Fruit fly (Drosophila melanogaster) whole organism, embryonic: ENCODE results near the gene CG17329.
A peak's percentile ranks its signal among the peaks of the same experiment; 100 is the strongest.

Experiments used
- Abd-B ChIP-seq: fragments of 200-800 bp; sonication (Bioruptor generic); optimal IDR thresholded peaks from 2 replicates; lab custom pipeline; 2018; ENCODE audit warnings: missing biosample characterization, mild to moderate bottlenecking, missing genetic modification characterization, moderate library complexity
- Aef1 ChIP-seq: fragments of 200-800 bp; sonication (Bioruptor generic); IDR thresholded peaks from 3 replicates; pipeline ENCODE4 v1.3.6; 2022; ENCODE audit warnings: missing biosample characterization, missing genetic modification characterization
- B-H2 ChIP-seq: fragments of 200-800 bp; sonication (Bioruptor generic); optimal IDR thresholded peaks from 2 replicates; lab custom pipeline; 2018; ENCODE audit warnings: missing biosample characterization, mild to moderate bottlenecking, missing genetic modification characterization
- CG10147 ChIP-seq: fragments of 200-800 bp; sonication (Bioruptor generic); optimal IDR thresholded peaks from 2 replicates; lab custom pipeline; 2019; ENCODE audit warnings: missing biosample characterization, mild to moderate bottlenecking, missing genetic modification characterization, moderate library complexity
- CG15073 ChIP-seq: fragments of 200-800 bp; sonication (Bioruptor generic); optimal IDR thresholded peaks from 2 replicates; lab custom pipeline; 2016; ENCODE audit warnings: missing biosample characterization, missing genetic modification characterization
- CG15601 ChIP-seq: fragments of 200-800 bp; sonication (Bioruptor generic); optimal IDR thresholded peaks from 3 replicates; lab custom pipeline; 2019; ENCODE audit warnings: missing biosample characterization, mild to moderate bottlenecking, missing genetic modification characterization, moderate library complexity
- CG17186 ChIP-seq: fragments of 200-800 bp; sonication (Bioruptor generic); optimal IDR thresholded peaks from 3 replicates; lab custom pipeline; 2017; ENCODE audit warnings: missing biosample characterization, missing genetic modification reagents, missing genetic modification characterization
- CG17829 ChIP-seq: fragments of 200-800 bp; optimal IDR thresholded peaks from 2 replicates; lab custom pipeline; 2019; ENCODE audit warnings: missing biosample characterization, mild to moderate bottlenecking, missing genetic modification characterization, moderate library complexity
- CG3065 ChIP-seq: fragments of 200-800 bp; sonication (Bioruptor generic); optimal IDR thresholded peaks from 2 replicates; lab custom pipeline; 2016; ENCODE audit warnings: missing biosample characterization, missing genetic modification characterization
- CG31224 ChIP-seq: fragments of 200-800 bp; sonication (Bioruptor generic); IDR thresholded peaks from 2 replicates; pipeline ENCODE4 v1.3.6; 2022; ENCODE audit warnings: missing biosample characterization, missing genetic modification characterization
- CG33213 ChIP-seq: fragments of 200-800 bp; sonication (Bioruptor generic); optimal IDR thresholded peaks from 3 replicates; lab custom pipeline; 2016; ENCODE audit warnings: missing biosample characterization, missing genetic modification characterization
- CG3726 ChIP-seq: fragments of 200-800 bp; sonication (Bioruptor generic); IDR thresholded peaks from 3 replicates; pipeline ENCODE4, ENCODE4 v1.3.6; 2022; ENCODE audit warnings: missing biosample characterization, missing genetic modification characterization
- CG6791 ChIP-seq: fragments of 200-800 bp; sonication (Bioruptor generic); IDR thresholded peaks from 3 replicates; pipeline ENCODE4 v1.3.6; 2022; ENCODE audit warnings: missing biosample characterization, missing genetic modification characterization; ENCODE audit not compliant: partially characterized antibody
- CG7987 ChIP-seq: fragments of 200-800 bp; sonication (Bioruptor generic); optimal IDR thresholded peaks from 2 replicates; lab custom pipeline; 2018; ENCODE audit warnings: missing biosample characterization, mild to moderate bottlenecking, missing genetic modification characterization, moderate library complexity
- Doc3 ChIP-seq: fragments of 200-800 bp; sonication (Bioruptor generic); IDR thresholded peaks from 3 replicates; pipeline ENCODE4 v1.3.6; 2022; ENCODE audit warnings: missing biosample characterization, missing genetic modification characterization; ENCODE audit not compliant: partially characterized antibody
- E2f2 ChIP-seq: fragments of 200-800 bp; sonication (Bioruptor generic); IDR thresholded peaks from 2 replicates; pipeline ENCODE4 v1.3.6; 2022; ENCODE audit warnings: missing biosample characterization, missing genetic modification characterization
- Kr ChIP-seq: fragments of 200-800 bp; sonication (Bioruptor generic); optimal IDR thresholded peaks from 2 replicates; lab custom pipeline; 2017; ENCODE audit warnings: missing biosample characterization, mild to moderate bottlenecking, missing genetic modification characterization
- Lhr ChIP-seq: fragments of 200-800 bp; sonication (Bioruptor generic); optimal IDR thresholded peaks from 3 replicates; lab custom pipeline; 2017; ENCODE audit warnings: mild to moderate bottlenecking, missing biosample characterization, missing genetic modification reagents, missing genetic modification characterization
- Mad ChIP-seq: fragments of 200-800 bp; sonication (Bioruptor generic); optimal IDR thresholded peaks from 2 replicates; lab custom pipeline; 2016; ENCODE audit warnings: missing biosample characterization, missing genetic modification characterization
- Meics ChIP-seq: fragments of 200-800 bp; sonication (Bioruptor generic); optimal IDR thresholded peaks from 2 replicates; lab custom pipeline; 2017; ENCODE audit warnings: missing biosample characterization, mild to moderate bottlenecking, missing genetic modification characterization
- Opbp ChIP-seq: fragments of 200-800 bp; sonication (Bioruptor generic); IDR thresholded peaks from 3 replicates; pipeline ENCODE4 v1.3.6; 2022; ENCODE audit warnings: missing biosample characterization, missing genetic modification characterization; ENCODE audit not compliant: partially characterized antibody
- Rfx ChIP-seq: fragments of 200-800 bp; sonication (Bioruptor generic); IDR thresholded peaks from 2 replicates; pipeline ENCODE4 v1.3.6; 2022; ENCODE audit warnings: missing biosample characterization, missing genetic modification characterization
- Sin3A ChIP-seq: fragments of >200 bp; optimal IDR thresholded peaks from 2 replicates; lab custom pipeline; 2018
- Usf ChIP-seq: fragments of 200-800 bp; sonication (Bioruptor generic); optimal IDR thresholded peaks from 2 replicates; lab custom pipeline; 2017; ENCODE audit warnings: missing genotype, missing biosample characterization, missing genetic modification characterization
- Xbp1 ChIP-seq: fragments of 200-800 bp; sonication (Bioruptor generic); optimal IDR thresholded peaks from 3 replicates; lab custom pipeline; 2016; ENCODE audit warnings: missing biosample characterization, mild to moderate bottlenecking, missing genetic modification characterization
- ac ChIP-seq: fragments of 200-800 bp; sonication (Bioruptor generic); optimal IDR thresholded peaks from 3 replicates; lab custom pipeline; 2017; ENCODE audit warnings: missing biosample characterization, mild to moderate bottlenecking, missing genetic modification characterization
- ap ChIP-seq: fragments of 200-800 bp; sonication (Bioruptor generic); IDR thresholded peaks from 2 replicates; pipeline ENCODE4 v1.3.6; 2022; ENCODE audit warnings: missing biosample characterization, missing genetic modification characterization
- ara ChIP-seq: fragments of 200-800 bp; sonication (Bioruptor generic); IDR thresholded peaks from 2 replicates; pipeline ENCODE4 v1.3.6; 2022; ENCODE audit warnings: missing biosample characterization, missing genetic modification characterization
- chn ChIP-seq: fragments of 200-800 bp; sonication (Bioruptor generic); optimal IDR thresholded peaks from 2 replicates; lab custom pipeline; 2016; ENCODE audit warnings: missing biosample characterization, missing genetic modification characterization
- crol ChIP-seq: fragments of 200-800 bp; sonication (Bioruptor generic); IDR thresholded peaks from 2 replicates; pipeline ENCODE4 v1.3.6; 2022; ENCODE audit warnings: missing biosample characterization, missing genetic modification characterization
- crp ChIP-seq, 2 experiments: fragments of 200-800 bp; sonication (Bioruptor generic); optimal IDR thresholded peaks; 2 replicates in 1 of 2; 3 replicates in 1 of 2; lab custom pipeline; 2017; ENCODE audit warnings: missing biosample characterization in 2 of 2, missing genetic modification characterization in 2 of 2, mild to moderate bottlenecking in 1 of 2, moderate library complexity in 1 of 2
- dan ChIP-seq: fragments of 200-800 bp; sonication (Bioruptor generic); IDR thresholded peaks from 2 replicates; pipeline ENCODE4 v1.3.6; 2022; ENCODE audit warnings: missing biosample characterization, missing genetic modification characterization
- fd3F ChIP-seq: fragments of 200-800 bp; sonication (Bioruptor generic); optimal IDR thresholded peaks from 2 replicates; lab custom pipeline; 2018; ENCODE audit warnings: missing biosample characterization, mild to moderate bottlenecking, missing genetic modification characterization, moderate library complexity
- hkb ChIP-seq, 2 experiments: fragments of 200-800 bp in 1 of 2; fragments of >200 bp in 1 of 2; sonication (Bioruptor generic) in 1 of 2; IDR thresholded peaks in 1 of 2; optimal IDR thresholded peaks in 1 of 2; 2 replicates each; pipeline versions ENCODE4 v1.3.6 to Lab custom; 2017 to 2022; ENCODE audit warnings: missing biosample characterization in 1 of 2, missing genetic modification characterization in 1 of 2
- knrl ChIP-seq: fragments of 200-800 bp; sonication (Bioruptor generic); IDR thresholded peaks from 3 replicates; pipeline ENCODE4 v1.3.6; 2022; ENCODE audit warnings: missing biosample characterization, missing genetic modification characterization; ENCODE audit not compliant: partially characterized antibody
- nau ChIP-seq: fragments of 200-800 bp; sonication (Bioruptor generic); optimal IDR thresholded peaks from 3 replicates; lab custom pipeline; 2017; ENCODE audit warnings: missing biosample characterization, mild to moderate bottlenecking, missing genetic modification characterization, missing genetic modification reagents
- nerfin-2 ChIP-seq: fragments of 200-800 bp; sonication (Bioruptor generic); IDR thresholded peaks from 2 replicates; pipeline ENCODE4 v1.3.6; 2022; ENCODE audit warnings: missing biosample characterization, missing genetic modification characterization; ENCODE audit not compliant: partially characterized antibody
- oc ChIP-seq: fragments of 200-800 bp; sonication (Bioruptor generic); optimal IDR thresholded peaks from 2 replicates; lab custom pipeline; 2018; ENCODE audit warnings: missing biosample characterization, mild to moderate bottlenecking, missing genetic modification characterization, moderate library complexity
- pnt ChIP-seq: fragments of 200-800 bp; sonication (Bioruptor generic); optimal IDR thresholded peaks from 3 replicates; lab custom pipeline; 2016; ENCODE audit warnings: missing biosample characterization, missing genetic modification characterization
- sc ChIP-seq, 3 experiments: fragments of >200 bp in 2 of 3; fragments of 200-800 bp in 1 of 3; sonication (Bioruptor generic) in 1 of 3; optimal IDR thresholded peaks; 2 replicates in 2 of 3; 3 replicates in 1 of 3; lab custom pipeline; 2017; ENCODE audit warnings: mild to moderate bottlenecking in 1 of 3, missing biosample characterization in 1 of 3, missing genetic modification characterization in 1 of 3, missing genetic modification reagents in 1 of 3
- sima ChIP-seq: fragments of 200-800 bp; sonication (Bioruptor generic); optimal IDR thresholded peaks from 2 replicates; lab custom pipeline; 2016; ENCODE audit warnings: missing biosample characterization, missing genetic modification characterization
- sna ChIP-seq: fragments of 200-800 bp; sonication (Bioruptor generic); IDR thresholded peaks from 2 replicates; pipeline ENCODE4 v1.3.6; 2022; ENCODE audit warnings: missing biosample characterization, missing genetic modification characterization; ENCODE audit not compliant: partially characterized antibody
- stc ChIP-seq: fragments of 200-800 bp; sonication (Bioruptor generic); IDR thresholded peaks from 2 replicates; pipeline ENCODE4 v1.3.6; 2022; ENCODE audit warnings: missing biosample characterization, missing genetic modification characterization
- sug ChIP-seq: fragments of 200-800 bp; optimal IDR thresholded peaks from 2 replicates; lab custom pipeline; 2019; ENCODE audit warnings: missing biosample characterization, mild to moderate bottlenecking, missing genetic modification characterization, moderate library complexity
- tio ChIP-seq: fragments of 200-800 bp; sonication (Bioruptor generic); optimal IDR thresholded peaks from 2 replicates; lab custom pipeline; 2017; ENCODE audit warnings: missing biosample characterization, missing genetic modification characterization, inconsistent platforms
- unc-4 ChIP-seq: fragments of 200-800 bp; sonication (Bioruptor generic); IDR thresholded peaks from 2 replicates; pipeline ENCODE4 v1.3.6; 2022; ENCODE audit warnings: missing biosample characterization, missing genetic modification characterization; ENCODE audit not compliant: partially characterized antibody
- wor ChIP-seq: fragments of 200-800 bp; sonication (Bioruptor generic); IDR thresholded peaks from 2 replicates; pipeline ENCODE4 v1.3.6; 2022; ENCODE audit warnings: missing biosample characterization, missing genetic modification characterization

Gene CG17329

DNA sequence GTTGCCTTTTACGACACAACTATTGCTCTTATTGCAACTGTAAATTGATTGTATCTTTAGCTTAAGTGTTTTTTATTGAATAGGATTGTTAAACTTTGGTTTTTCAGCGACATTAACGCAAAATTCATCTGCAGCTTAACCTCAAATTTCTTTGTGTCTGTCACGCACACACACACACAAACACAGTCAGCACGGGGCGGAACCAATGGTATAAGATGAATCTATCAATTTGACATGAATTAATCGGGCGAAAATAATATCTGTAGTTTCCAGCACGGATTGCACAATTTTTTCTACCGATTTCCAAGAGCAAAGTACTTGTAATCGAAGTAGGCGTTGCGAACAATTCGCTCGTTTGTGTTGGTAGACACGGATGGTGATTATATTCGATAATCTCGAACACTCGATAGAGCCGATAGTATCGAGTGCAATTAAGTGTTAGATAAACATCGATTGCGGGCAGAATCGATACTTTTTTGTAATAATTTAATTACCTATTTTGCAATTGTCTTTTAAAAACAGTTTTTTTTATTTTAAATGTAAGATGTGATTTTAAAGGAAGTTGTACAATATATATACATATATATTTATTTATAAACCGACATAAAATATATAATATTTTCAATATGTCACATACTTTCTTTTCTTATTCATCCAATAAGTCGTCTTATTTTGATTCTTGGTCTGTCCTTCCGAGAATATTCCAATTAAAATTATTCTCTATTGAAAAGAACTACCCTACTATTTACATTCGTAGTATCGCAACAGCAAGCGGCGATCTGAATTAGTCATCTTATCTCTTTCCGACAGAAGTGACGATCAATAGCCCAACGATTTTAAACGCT, 33.6 kb upstream of the CG17329 start, which contains the start of the genes PRL-1 and EndoGI (continued):
- peak; percentile 100 for TF ChIP-seq CG6791 (GFP tag; lab: Robert Waterston, UW)
- TF ChIP-seq dan (GFP tag; lab: Robert Waterston, UW), result no peak
- no peak for TF ChIP-seq tio (GFP tag; lab: Kevin White, UChicago)
- TF ChIP-seq crol (GFP tag; lab: Robert Waterston, UW), result no peak
- peak; percentile 83 for TF ChIP-seq fd3F (GFP tag; lab: Kevin White, UChicago)
- peak; percentile 97 for TF ChIP-seq Doc3
- TF ChIP-seq sima (GFP tag; lab: Kevin White, UChicago), result no peak
- no peak; the same call in 2 of the 3 replicates for TF ChIP-seq CG3726 (GFP tag; lab: Robert Waterston, UW)
- peak; percentile 84 for TF ChIP-seq stc (GFP tag; lab: Robert Waterston, UW)
- peak; percentile 56; the same call in 1 of the 2 replicates for TF ChIP-seq E2f2 (GFP tag; lab: Robert Waterston, UW)
- no peak for TF ChIP-seq wor (GFP tag; lab: Robert Waterston, UW)
- TF ChIP-seq nerfin-2 (GFP tag; lab: Robert Waterston, UW), result peak; percentile 100
- peak; percentile 99 for TF ChIP-seq Opbp (GFP tag; lab: Robert Waterston, UW)
- TF ChIP-seq sc (optimal IDR thresholded peaks at IDR 0.05; lab: Kevin White, UChicago), result no peak
- TF ChIP-seq sc (GFP tag; optimal IDR thresholded peaks at IDR 0.05; lab: Kevin White, UChicago), result no peak
- peak; percentile 25 for TF ChIP-seq CG33213 (GFP tag; lab: Kevin White, UChicago)
- TF ChIP-seq pnt (GFP tag; lab: Kevin White, UChicago), result no peak
- TF ChIP-seq Mad (GFP tag; lab: Kevin White, UChicago), result peak; percentile 29
- TF ChIP-seq ac (GFP tag; lab: Kevin White, UChicago), result no peak
- peak; percentile 72 for TF ChIP-seq ap
- TF ChIP-seq Usf (GFP tag; lab: Kevin White, UChicago), result no peak
- peak; percentile 77 for TF ChIP-seq sug (tag; lab: Kevin White, UChicago)
- TF ChIP-seq unc-4 (GFP tag; lab: Robert Waterston, UW), result peak; percentile 98
- peak; percentile 99 for TF ChIP-seq knrl (GFP tag; lab: Robert Waterston, UW)
- no peak for TF ChIP-seq CG7987 (GFP tag; lab: Kevin White, UChicago)
- peak; percentile 81 for TF ChIP-seq B-H2
- peak in 1 of 2 experiments; percentile 62 for TF ChIP-seq crp (GFP tag; optimal IDR thresholded peaks at IDR 0.05; lab: Kevin White, UChicago)
- peak; percentile 40 for TF ChIP-seq CG3065
- TF ChIP-seq CG15073 (GFP tag; lab: Kevin White, UChicago), result no peak
- peak; percentile 80 for TF ChIP-seq Meics (GFP tag; lab: Kevin White, UChicago)
- peak; percentile 76 for TF ChIP-seq CG15601 (tag; lab: Kevin White, UChicago)
- TF ChIP-seq oc (tag; lab: Kevin White, UChicago), result peak; percentile 67
- peak; percentile 44; the same call in 1 of the 2 replicates for TF ChIP-seq ara (GFP tag; lab: Robert Waterston, UW)
- no peak; the same call in 2 of the 3 replicates for TF ChIP-seq Aef1 (GFP tag; lab: Robert Waterston, UW)
- TF ChIP-seq nau (GFP tag; lab: Kevin White, UChicago), result no peak
- TF ChIP-seq CG10147 (GFP tag; lab: Kevin White, UChicago), result peak; percentile 80
- no peak for TF ChIP-seq Abd-B
- no peak for TF ChIP-seq Kr (GFP tag; lab: Kevin White, UChicago)
- TF ChIP-seq CG17829 (tag; lab: Kevin White, UChicago), result peak; percentile 91
- TF ChIP-seq CG31224 (GFP tag; lab: Robert Waterston, UW), result peak; percentile 66
- peak; percentile 97 for TF ChIP-seq sna (GFP tag; lab: Robert Waterston, UW)
- TF ChIP-seq Rfx, result peak; percentile 76
- TF ChIP-seq Sin3A, result peak; percentile 20
- TF ChIP-seq hkb (optimal IDR thresholded peaks at IDR 0.05; lab: Kevin White, UChicago), result no peak
- peak; percentile 83 for TF ChIP-seq hkb (GFP tag; IDR thresholded peaks at IDR 0.05; lab: Robert Waterston, UW)
- TF ChIP-seq CG17186 (GFP tag; lab: Kevin White, UChicago), result peak; percentile 43
- peak; percentile 14 for TF ChIP-seq chn (GFP tag; lab: Kevin White, UChicago)
- peak; percentile 46 for TF ChIP-seq Xbp1 (GFP tag; lab: Kevin White, UChicago)
- TF ChIP-seq Lhr, result peak; percentile 4
